Fruit fly (Drosophila melanogaster): ENCODE results near the gene Nubp1.

- TF ChIP-seq CTCF (optimal IDR thresholded peaks at IDR 0.05) (no peak), CG8478 (optimal IDR thresholded peaks at IDR 0.05) (no peak)
These were observed 13.7 kb upstream of the Nubp1 start for dm6 chr2L:16718446-16719173.
